Worm (Caenorhabditis elegans): ENCODE results near the gene skr-12.

- TF ChIP-seq unc-130 (GFP tag; optimal IDR thresholded peaks at IDR 0.05) (no peak), unc-62 (GFP tag; optimal IDR thresholded peaks at IDR 0.05 in 1 of 2) (no peak), unc-62 (tag; optimal IDR thresholded peaks at IDR 0.05) (no peak), jun-1 (tag; optimal IDR thresholded peaks at IDR 0.05) (no peak), cey-2 (tag; optimal IDR thresholded peaks at IDR 0.05; ENCODE audit: borderline replicate concordance, insufficient read depth) (no peak), nhr-237 (tag; optimal IDR thresholded peaks at IDR 0.05) (no peak), lin-13 (GFP tag; optimal IDR thresholded peaks at IDR 0.05) (no peak), rbr-2 (tag; optimal IDR thresholded peaks at IDR 0.05) (no peak), dve-1 (tag; optimal IDR thresholded peaks at IDR 0.05; ENCODE audit: insufficient read depth) (no peak), Y75B8A.6 (GFP tag; IDR thresholded peaks at IDR 0.05) (no peak), ceh-62 (tag; optimal IDR thresholded peaks at IDR 0.05) (no peak), zag-1 (tag; optimal IDR thresholded peaks at IDR 0.05) (no peak), nhr-11 (tag; optimal IDR thresholded peaks at IDR 0.05) (no peak)
Observed at ce11 chrIV:17162515-17162914, 4.6 kb upstream of the skr-12 start, which contains the start of gene skr-13.

All from whole organism, L4 larva.